Fruit fly (Drosophila melanogaster) whole organism, embryonic: ENCODE measurements around the gene Top3beta.

ENCODE experiments used
- Atf6 ChIP-seq: fragments of 200-800 bp; sonication (Bioruptor generic); IDR thresholded peaks from 2 replicates; pipeline ENCODE4 v1.3.6; 2022; ENCODE audit warnings: missing biosample characterization, missing genetic modification characterization
- B-H1 ChIP-seq: fragments of 200-800 bp; sonication (Bioruptor generic); IDR thresholded peaks from 3 replicates; pipeline ENCODE4 v1.3.6; 2022; ENCODE audit warnings: missing biosample characterization, missing genetic modification characterization
- Bdp1 ChIP-seq: fragments of 200-800 bp; sonication (Bioruptor generic); optimal IDR thresholded peaks from 3 replicates; lab custom pipeline; 2016; ENCODE audit warnings: missing biosample characterization, missing genetic modification characterization
- C15 ChIP-seq: fragments of 200-800 bp; sonication (Bioruptor generic); IDR thresholded peaks from 3 replicates; pipeline ENCODE4 v1.3.6; 2022; ENCODE audit warnings: missing biosample characterization, missing genetic modification characterization
- CG10543 ChIP-seq: fragments of 200-800 bp; sonication (Bioruptor generic); optimal IDR thresholded peaks from 3 replicates; lab custom pipeline; 2017; ENCODE audit warnings: missing biosample characterization, mild to moderate bottlenecking, missing genetic modification characterization, moderate library complexity
- CG12659 ChIP-seq: fragments of 200-800 bp; sonication (Bioruptor generic); optimal IDR thresholded peaks from 3 replicates; lab custom pipeline; 2017; ENCODE audit warnings: mild to moderate bottlenecking, missing biosample characterization, missing genetic modification reagents, missing genetic modification characterization
- CG16815 ChIP-seq: fragments of 200-800 bp; sonication (Bioruptor generic); optimal IDR thresholded peaks from 3 replicates; lab custom pipeline; 2017; ENCODE audit warnings: missing biosample characterization, mild to moderate bottlenecking, missing genetic modification characterization
- CG30020 ChIP-seq: fragments of 200-800 bp; optimal IDR thresholded peaks from 2 replicates; lab custom pipeline; 2019; ENCODE audit warnings: missing biosample characterization, mild to moderate bottlenecking, missing genetic modification characterization, moderate library complexity
- CG32532 ChIP-seq: fragments of 200-800 bp; sonication (Bioruptor generic); IDR thresholded peaks from 2 replicates; pipeline ENCODE4 v1.3.6; 2022; ENCODE audit warnings: missing biosample characterization, missing genetic modification characterization
- CG32767 ChIP-seq: fragments of 200-800 bp; sonication (Bioruptor generic); IDR thresholded peaks from 2 replicates; pipeline ENCODE4 v1.3.6; 2022; ENCODE audit warnings: missing biosample characterization, missing genetic modification characterization
- CG3281 ChIP-seq: fragments of 200-800 bp; sonication (Bioruptor generic); optimal IDR thresholded peaks from 3 replicates; lab custom pipeline; 2017; ENCODE audit warnings: missing biosample characterization, mild to moderate bottlenecking, missing genetic modification characterization
- CG33557 ChIP-seq: fragments of 200-800 bp; sonication (Bioruptor generic); optimal IDR thresholded peaks from 2 replicates; lab custom pipeline; 2019; ENCODE audit warnings: missing biosample characterization, mild to moderate bottlenecking, missing genetic modification characterization, moderate library complexity
- CG4404 ChIP-seq: fragments of 200-800 bp; sonication (Bioruptor generic); IDR thresholded peaks from 2 replicates; pipeline ENCODE4 v1.3.6; 2022; ENCODE audit warnings: missing biosample characterization, missing genetic modification characterization
- CG4730 ChIP-seq: fragments of 200-800 bp; sonication (Bioruptor generic); IDR thresholded peaks from 2 replicates; pipeline ENCODE4 v1.3.6; 2022; ENCODE audit warnings: missing biosample characterization, missing genetic modification characterization
- CG6272 ChIP-seq: fragments of 200-800 bp; sonication (Bioruptor generic); IDR thresholded peaks from 2 replicates; pipeline ENCODE4 v1.3.6; 2022; ENCODE audit warnings: missing biosample characterization, missing genetic modification characterization
- CG9215 ChIP-seq: fragments of 200-800 bp; sonication (Bioruptor generic); IDR thresholded peaks from 2 replicates; pipeline ENCODE4 v1.3.6; 2022; ENCODE audit warnings: missing biosample characterization, missing genetic modification characterization
- CG9609 ChIP-seq: fragments of 200-800 bp; sonication (Bioruptor generic); optimal IDR thresholded peaks from 3 replicates; lab custom pipeline; 2016; ENCODE audit warnings: missing biosample characterization, missing genetic modification characterization
- D ChIP-seq, 2 experiments: fragments of 200-800 bp in 1 of 2; fragments of >200 bp in 1 of 2; sonication (Bioruptor generic) in 1 of 2; optimal IDR thresholded peaks; 2 replicates in 1 of 2; 3 replicates in 1 of 2; lab custom pipeline; 2017; ENCODE audit warnings: mild to moderate bottlenecking in 1 of 2, missing biosample characterization in 1 of 2, missing genetic modification characterization in 1 of 2, missing genetic modification reagents in 1 of 2
- Dad ChIP-seq: fragments of 200-800 bp; sonication (Bioruptor generic); optimal IDR thresholded peaks from 3 replicates; lab custom pipeline; 2016; ENCODE audit warnings: missing biosample characterization, missing genetic modification characterization
- Dll ChIP-seq: fragments of 200-800 bp; sonication (Bioruptor generic); IDR thresholded peaks from 4 replicates; pipeline ENCODE4 v1.3.6; 2022; ENCODE audit warnings: missing biosample characterization, missing genetic modification characterization; ENCODE audit not compliant: partially characterized antibody
- Dp ChIP-seq: fragments of 200-800 bp; sonication (Bioruptor generic); optimal IDR thresholded peaks from 2 replicates; lab custom pipeline; 2018; ENCODE audit warnings: missing biosample characterization, mild to moderate bottlenecking, missing genetic modification characterization, moderate library complexity
- E2f2 ChIP-seq: fragments of 200-800 bp; sonication (Bioruptor generic); IDR thresholded peaks from 2 replicates; pipeline ENCODE4 v1.3.6; 2022; ENCODE audit warnings: missing biosample characterization, missing genetic modification characterization
- Ets65A ChIP-seq: fragments of 200-800 bp; sonication (Bioruptor generic); peaks from one replicate; lab custom pipeline; 2016; ENCODE audit warnings: missing biosample characterization, missing genetic modification characterization
- HLH4C ChIP-seq: fragments of 200-800 bp; sonication (Bioruptor generic); IDR thresholded peaks from 3 replicates; pipeline ENCODE4 v1.3.6; 2022; ENCODE audit warnings: missing biosample characterization, missing genetic modification characterization; ENCODE audit not compliant: partially characterized antibody
- Hr51 ChIP-seq, 2 experiments: fragments of 200-800 bp; sonication (Bioruptor generic); optimal IDR thresholded peaks; 2 replicates in 1 of 2; 3 replicates in 1 of 2; lab custom pipeline; 2016 to 2018; ENCODE audit warnings: missing biosample characterization in 2 of 2, missing genetic modification characterization in 2 of 2, mild to moderate bottlenecking in 1 of 2, moderate library complexity in 1 of 2
- Lim3 ChIP-seq: fragments of 200-800 bp; sonication (Bioruptor generic); IDR thresholded peaks from 2 replicates; pipeline ENCODE4 v1.3.6; 2022; ENCODE audit warnings: missing biosample characterization, missing genetic modification characterization
- Pdp1 ChIP-seq, 2 experiments: fragments of 200-800 bp; sonication (Bioruptor generic); optimal IDR thresholded peaks; 3 replicates each; lab custom pipeline; 2016; ENCODE audit warnings: missing biosample characterization in 2 of 2, missing genetic modification characterization in 2 of 2, mild to moderate bottlenecking in 1 of 2, moderate library complexity in 1 of 2
- Rfx ChIP-seq: fragments of 200-800 bp; sonication (Bioruptor generic); IDR thresholded peaks from 2 replicates; pipeline ENCODE4 v1.3.6; 2022; ENCODE audit warnings: missing biosample characterization, missing genetic modification characterization
- Rx ChIP-seq: fragments of 200-800 bp; sonication (Bioruptor generic); IDR thresholded peaks from 2 replicates; pipeline ENCODE4 v1.3.6; 2022; ENCODE audit warnings: missing biosample characterization, missing genetic modification characterization
- Sry-δ ChIP-seq: fragments of 200-800 bp; sonication (Bioruptor generic); optimal IDR thresholded peaks from 2 replicates; lab custom pipeline; 2016; ENCODE audit warnings: missing biosample characterization, missing genetic modification characterization
- al ChIP-seq: fragments of 200-800 bp; sonication (Bioruptor generic); IDR thresholded peaks from 2 replicates; pipeline ENCODE4 v1.3.6; 2022; ENCODE audit warnings: missing biosample characterization, missing genetic modification characterization
- az2 ChIP-seq: fragments of 200-800 bp; sonication (Bioruptor generic); optimal IDR thresholded peaks from 3 replicates; lab custom pipeline; 2016; ENCODE audit warnings: missing biosample characterization, missing genetic modification characterization
- bab2 ChIP-seq: fragments of 200-800 bp; sonication (Bioruptor generic); optimal IDR thresholded peaks from 2 replicates; lab custom pipeline; 2016; ENCODE audit warnings: missing biosample characterization, missing genetic modification characterization
- ci ChIP-seq: fragments of 200-800 bp; sonication (Bioruptor generic); IDR thresholded peaks from 3 replicates; pipeline ENCODE4 v1.3.6; 2022; ENCODE audit warnings: missing biosample characterization, missing genetic modification characterization
- dysf ChIP-seq: fragments of 200-800 bp; sonication (Bioruptor generic); IDR thresholded peaks from 3 replicates; pipeline ENCODE4 v1.3.6; 2022; ENCODE audit warnings: missing biosample characterization, missing genetic modification characterization
- en ChIP-seq: fragments of 200-800 bp; sonication (Bioruptor generic); optimal IDR thresholded peaks from 2 replicates; lab custom pipeline; 2016; ENCODE audit warnings: missing biosample characterization, missing genetic modification characterization
- mirr ChIP-seq: fragments of 200-800 bp; sonication (Bioruptor generic); optimal IDR thresholded peaks from 3 replicates; lab custom pipeline; 2018; ENCODE audit warnings: missing biosample characterization, mild to moderate bottlenecking, missing genetic modification characterization
- mld ChIP-seq: fragments of 200-800 bp; sonication (Bioruptor generic); IDR thresholded peaks from 3 replicates; pipeline ENCODE4 v1.3.6; 2022; ENCODE audit warnings: missing biosample characterization, missing genetic modification characterization; ENCODE audit not compliant: partially characterized antibody
- nmo ChIP-seq: fragments of 200-800 bp; sonication (Bioruptor generic); optimal IDR thresholded peaks from 2 replicates; lab custom pipeline; 2018; ENCODE audit warnings: missing biosample characterization, mild to moderate bottlenecking, missing genetic modification characterization, moderate library complexity
- peb ChIP-seq: fragments of 200-800 bp; sonication (Bioruptor generic); IDR thresholded peaks from 2 replicates; pipeline ENCODE4 v1.3.6; 2022; ENCODE audit warnings: missing biosample characterization, missing genetic modification characterization
- pnt ChIP-seq: fragments of 200-800 bp; sonication (Bioruptor generic); optimal IDR thresholded peaks from 3 replicates; lab custom pipeline; 2016; ENCODE audit warnings: missing biosample characterization, missing genetic modification characterization
- pzg ChIP-seq: fragments of 200-800 bp; sonication (Bioruptor generic); optimal IDR thresholded peaks from 3 replicates; lab custom pipeline; 2018; ENCODE audit warnings: missing biosample characterization, mild to moderate bottlenecking, missing genetic modification characterization, moderate library complexity
- salm ChIP-seq: fragments of 200-800 bp; sonication (Bioruptor generic); optimal IDR thresholded peaks from 2 replicates; lab custom pipeline; 2018; ENCODE audit warnings: missing biosample characterization, mild to moderate bottlenecking, missing genetic modification characterization
- schlank ChIP-seq: fragments of 200-800 bp; sonication (Bioruptor generic); optimal IDR thresholded peaks from 2 replicates; lab custom pipeline; 2018; ENCODE audit warnings: missing biosample characterization, mild to moderate bottlenecking, missing genetic modification characterization
- zfh2 ChIP-seq: fragments of 200-800 bp; sonication (Bioruptor generic); optimal IDR thresholded peaks from 2 replicates; lab custom pipeline; 2016; ENCODE audit warnings: missing biosample characterization, missing genetic modification characterization

The Top3beta gene

DNA sequence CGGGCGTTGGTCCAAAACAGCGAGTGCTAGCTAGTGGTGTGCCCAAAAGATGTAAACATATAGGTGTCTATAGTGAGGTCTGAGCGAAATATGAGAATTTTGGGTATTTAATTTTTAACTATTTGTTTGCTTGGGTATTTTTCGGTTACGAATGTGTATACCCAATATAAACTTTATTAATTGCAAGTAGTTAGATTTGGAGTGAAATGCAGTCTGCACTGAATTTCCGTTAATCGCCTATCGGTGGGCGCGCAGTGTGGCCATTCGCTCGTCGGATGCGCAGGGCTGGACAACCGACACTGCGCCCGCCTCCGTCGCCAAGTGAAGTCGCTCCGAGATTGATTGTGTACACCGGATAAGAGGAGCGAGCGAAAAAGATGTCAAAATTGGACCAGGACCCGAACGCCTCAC is 7.3 kb upstream of the Top3beta start, which contains the start of the genes CG15891 and CG3815 (continued):
- TF ChIP-seq Lim3 = no peak
- peak; percentile 66 for TF ChIP-seq CG30020 (tag; lab: Kevin White, UChicago)
- no peak for TF ChIP-seq B-H1 (GFP tag; lab: Robert Waterston, UW)
- TF ChIP-seq al (GFP tag; lab: Robert Waterston, UW) = peak; percentile 50; the same call in 1 of the 2 replicates
- TF ChIP-seq Bdp1 (GFP tag; lab: Kevin White, UChicago) = peak; percentile 18
- peak; percentile 71 for TF ChIP-seq Sry-δ
- TF ChIP-seq Pdp1 (GFP tag; optimal IDR thresholded peaks at IDR 0.05; lab: Kevin White, UChicago) = peak; percentile 41 to 48
- peak; percentile 68 for TF ChIP-seq CG3281
- TF ChIP-seq C15 (GFP tag; lab: Robert Waterston, UW) = no peak
- TF ChIP-seq Dll = peak; percentile 63; the same call in 3 of the 4 replicates
- TF ChIP-seq en = no peak
- 0 out of 3 replicates have a peak, but pooled peaks have one; percentile 35 for TF ChIP-seq HLH4C (GFP tag; lab: Robert Waterston, UW)
- TF ChIP-seq CG4404 (GFP tag; lab: Robert Waterston, UW) = peak; percentile 54; the same call in 1 of the 2 replicates
- peak; percentile 25 for TF ChIP-seq pnt (GFP tag; lab: Kevin White, UChicago)
- no peak for TF ChIP-seq CG10543 (GFP tag; lab: Kevin White, UChicago)
- TF ChIP-seq salm (tag; lab: Kevin White, UChicago) = no peak
- peak; percentile 71 for TF ChIP-seq CG12659
- TF ChIP-seq CG16815 = peak; percentile 28
- TF ChIP-seq CG32767 (GFP tag; lab: Robert Waterston, UW) = 0 out of 2 replicates have a peak, but pooled peaks have one; percentile 28
- peak; percentile 67 for TF ChIP-seq CG9609 (GFP tag; lab: Kevin White, UChicago)
- peak; percentile 18 for TF ChIP-seq Dp (GFP tag; lab: Kevin White, UChicago)
- TF ChIP-seq Hr51 (GFP tag; optimal IDR thresholded peaks at IDR 0.05; lab: Kevin White, UChicago) = no peak
- peak; percentile 55 for TF ChIP-seq bab2 (GFP tag; lab: Kevin White, UChicago)
- TF ChIP-seq az2 (GFP tag; lab: Kevin White, UChicago) = peak; percentile 16
- TF ChIP-seq peb (GFP tag; lab: Robert Waterston, UW) = no peak
- TF ChIP-seq CG4730 (GFP tag; lab: Robert Waterston, UW) = peak; percentile 31; the same call in 1 of the 2 replicates
- TF ChIP-seq Dad (GFP tag; lab: Kevin White, UChicago) = peak; percentile 30
- no peak for TF ChIP-seq mld (GFP tag; lab: Robert Waterston, UW)
- TF ChIP-seq Rfx = peak; percentile 76
- peak; percentile 78 for TF ChIP-seq nmo (GFP tag; lab: Kevin White, UChicago)
- TF ChIP-seq dysf (GFP tag; lab: Robert Waterston, UW) = peak; percentile 61; the same call in 2 of the 3 replicates
- TF ChIP-seq pzg = peak; percentile 73
- TF ChIP-seq Rx (GFP tag; lab: Robert Waterston, UW) = peak; percentile 51; the same call in 1 of the 2 replicates
- peak; percentile 72 for TF ChIP-seq zfh2 (GFP tag; lab: Kevin White, UChicago)
- peak; percentile 71 for TF ChIP-seq CG32532 (GFP tag; lab: Robert Waterston, UW)
- peak; percentile 35 for TF ChIP-seq schlank (tag; lab: Kevin White, UChicago)
- TF ChIP-seq CG6272 (GFP tag; lab: Robert Waterston, UW) = peak; percentile 42; the same call in 1 of the 2 replicates
- TF ChIP-seq D (optimal IDR thresholded peaks at IDR 0.05; lab: Kevin White, UChicago) = no peak
- no peak for TF ChIP-seq D (GFP tag; optimal IDR thresholded peaks at IDR 0.05; lab: Kevin White, UChicago)
- peak; percentile 61 for TF ChIP-seq CG33557 (GFP tag; lab: Kevin White, UChicago)
- TF ChIP-seq Ets65A (GFP tag; lab: Kevin White, UChicago) = peak; percentile 94
- TF ChIP-seq ci (GFP tag; lab: Robert Waterston, UW) = 0 out of 3 replicates have a peak, but pooled peaks have one; percentile 40
- peak; percentile 35; the same call in 1 of the 2 replicates for TF ChIP-seq Atf6
- TF ChIP-seq mirr = peak; percentile 33
- peak; percentile 68 for TF ChIP-seq CG9215 (GFP tag; lab: Robert Waterston, UW)
- TF ChIP-seq E2f2 = peak; percentile 54
